Worm (Caenorhabditis elegans): ENCODE results near the gene cids-1.

DNA sequence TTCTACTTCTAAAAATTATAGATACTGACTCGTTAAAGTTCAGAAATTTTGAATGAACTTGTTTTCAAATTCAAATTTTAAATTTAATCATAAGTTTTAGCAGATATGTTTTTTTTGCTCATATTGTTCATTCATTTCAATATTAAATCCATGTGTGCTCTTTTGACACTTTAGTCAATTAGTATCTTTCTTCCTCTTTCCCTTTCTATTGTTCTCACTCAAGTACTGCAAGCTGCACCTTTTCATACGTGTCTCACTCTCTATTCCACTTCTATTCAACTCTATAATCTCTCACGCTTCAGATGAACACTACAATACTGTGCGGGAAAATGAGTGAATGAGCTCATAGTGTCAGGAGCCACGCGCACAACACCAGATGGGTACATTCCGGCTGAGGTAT, 26.3 kb upstream of the cids-1 start, which contains the start of gene C30A5.16:
- TF ChIP-seq tbx-11 (GFP tag; IDR thresholded peaks at IDR 0.05) (no peak), ama-1 (optimal IDR thresholded peaks at IDR 0.05) (no peak), B0310.2 (tag; optimal IDR thresholded peaks at IDR 0.05) (no peak), scrt-1 (GFP tag; IDR thresholded peaks at IDR 0.05) (no peak), sea-1 (GFP tag; conservative IDR thresholded peaks at IDR 0.05) (no peak), aly-1 (tag; optimal IDR thresholded peaks at IDR 0.05) (no peak), pes-1 (GFP tag; IDR thresholded peaks at IDR 0.05) (no peak), tra-4 (tag; optimal IDR thresholded peaks at IDR 0.05) (no peak), ets-7 (tag; optimal IDR thresholded peaks at IDR 0.05) (no peak)

Measured in whole organism, early embryonic.